Worm (Caenorhabditis elegans): ENCODE data around the gene snf-11.
A peak's percentile ranks its signal among the peaks of the same experiment; 100 is the strongest.

snf-11 gene

DNA sequence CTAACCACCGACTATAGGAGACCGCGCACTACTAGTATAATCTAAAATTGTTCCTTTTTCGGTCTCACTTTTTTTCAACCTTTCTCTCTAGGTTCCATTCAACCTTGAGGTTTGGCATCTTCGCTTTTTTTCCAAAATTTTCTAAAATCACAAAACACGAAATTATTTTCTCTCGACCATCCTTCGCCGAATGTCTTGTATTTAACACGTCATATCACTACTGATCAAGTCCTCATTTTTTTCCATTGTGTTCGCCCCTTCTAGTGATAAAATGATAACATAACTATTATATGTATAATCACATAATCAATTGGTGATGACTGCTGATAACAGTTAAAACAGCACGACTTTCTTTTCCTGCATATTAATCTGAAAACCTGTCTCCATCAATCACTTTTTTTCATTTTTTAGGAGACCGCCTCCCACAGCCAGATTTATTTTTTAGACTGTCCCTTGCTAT, 2.8 kb upstream of the snf-11 start, which contains the start of gene T03F7.7:
T03F7.7 (plus strand) TSS at position 410 of the 460 bp plus-strand sequence.
- no peak for TF ChIP-seq ceh-58 (GFP tag; IDR thresholded peaks at IDR 0.05)
- no peak for TF ChIP-seq Y67H2A.10 (GFP tag; conservative IDR thresholded peaks at IDR 0.05)
- no peak for TF ChIP-seq F37B4.10 (GFP tag; IDR thresholded peaks at IDR 0.05)
- TF ChIP-seq nfya-1 (tag; optimal IDR thresholded peaks at IDR 0.05; ENCODE audit: borderline replicate concordance, insufficient read depth): no peak
- no peak for TF ChIP-seq snpc-1.3 (tag; optimal IDR thresholded peaks at IDR 0.05; ENCODE audit: insufficient read depth)
- peak; percentile 92 for TF ChIP-seq nhr-80 (tag; optimal IDR thresholded peaks at IDR 0.05)

DNA sequence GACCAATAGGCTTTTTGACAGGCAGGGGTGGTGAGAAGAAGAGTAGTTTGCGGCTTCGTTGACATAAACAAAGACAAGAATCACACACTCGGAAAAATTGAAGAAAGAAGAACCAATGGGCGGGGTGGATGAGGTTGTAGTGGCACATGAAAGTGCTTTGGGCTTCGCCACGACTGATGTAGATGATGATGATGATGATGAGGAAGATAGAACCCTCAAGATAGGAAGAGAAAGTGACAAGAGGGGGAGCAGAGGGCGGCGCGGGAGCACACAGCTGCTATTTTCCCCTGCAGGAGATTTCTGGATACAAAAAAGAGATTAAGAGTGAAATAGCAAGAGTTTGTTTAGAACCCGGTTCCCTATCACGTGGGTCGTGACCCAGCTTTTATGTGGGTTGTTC, 669 bp upstream of the snf-11 start:
- TF ChIP-seq nhr-27 (tag; optimal IDR thresholded peaks at IDR 0.05) (no peak), K12H6.12 (tag; optimal IDR thresholded peaks at IDR 0.05) (peak; percentile 17), nfyb-1 (GFP tag; IDR thresholded peaks at IDR 0.05) (no peak), K11D2.4 (GFP tag; IDR thresholded peaks at IDR 0.05) (no peak), ekl-4 (GFP tag; IDR thresholded peaks at IDR 0.05) (no peak), Y95B8A.8 (GFP tag; IDR thresholded peaks at IDR 0.05) (no peak), somi-1 (GFP tag; optimal IDR thresholded peaks at IDR 0.05) (peak; percentile 15), hmg-1.2 (GFP tag; IDR thresholded peaks at IDR 0.05) (no peak)

DNA sequence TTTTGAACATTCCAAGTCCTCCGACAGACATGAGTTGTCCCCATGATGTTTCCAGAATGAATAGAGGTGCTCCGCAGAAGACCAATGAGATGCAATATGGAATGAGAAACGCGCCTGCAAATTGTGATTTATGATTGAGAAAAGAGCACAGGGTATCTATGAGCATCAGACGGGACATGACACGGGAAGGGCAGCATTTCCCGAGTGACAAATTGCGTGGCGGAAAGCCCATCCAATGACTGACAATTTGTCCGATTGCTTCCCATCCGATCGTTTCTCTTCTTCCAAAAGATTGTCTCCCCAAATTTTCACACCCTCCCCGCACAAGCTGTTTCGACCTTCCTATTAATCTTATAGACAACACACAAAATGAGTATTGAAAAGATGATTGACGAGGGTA, 465 bp downstream of the snf-11 start:
- TF ChIP-seq T07F8.4 (tag; optimal IDR thresholded peaks at IDR 0.05): no peak

DNA sequence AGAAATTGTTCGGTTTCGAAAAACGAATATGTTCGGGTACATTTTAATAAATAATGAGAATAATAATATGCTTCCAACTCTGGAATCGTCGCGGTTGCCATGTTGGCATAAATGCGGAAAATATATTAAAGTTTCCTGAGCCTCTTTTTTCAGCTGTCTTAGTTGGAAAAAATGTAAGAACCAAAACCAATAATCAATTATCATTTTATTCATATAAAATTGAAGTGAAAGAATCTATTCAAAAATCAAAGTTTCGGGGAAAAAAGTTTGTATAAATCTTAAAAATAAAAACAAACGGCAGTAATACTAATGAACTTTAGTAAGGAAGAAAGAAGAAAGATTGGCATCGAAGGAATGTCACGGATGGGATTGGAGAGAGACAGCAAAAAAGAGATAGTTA, 3.4 kb downstream of the snf-11 start, which contains the start of gene srh-45:
srh-45 (minus strand) TSS at position 101 of the 400 bp plus-strand sequence.
- TF ChIP-seq nhr-90 (tag; optimal IDR thresholded peaks at IDR 0.05) (no peak), madf-8 (GFP tag; conservative IDR thresholded peaks at IDR 0.05) (no peak), T07F8.4 (tag; optimal IDR thresholded peaks at IDR 0.05) (no peak), B0336.3 (GFP tag; IDR thresholded peaks at IDR 0.05) (no peak), dpl-1 (GFP tag; optimal IDR thresholded peaks at IDR 0.05) (no peak), F52B5.7 (tag; optimal IDR thresholded peaks at IDR 0.05) (no peak), madf-6 (GFP tag; IDR thresholded peaks at IDR 0.05) (no peak), egl-44 (GFP tag; IDR thresholded peaks at IDR 0.05) (no peak), nhr-27 (tag; optimal IDR thresholded peaks at IDR 0.05) (no peak), him-1 (tag; optimal IDR thresholded peaks at IDR 0.05) (no peak)

DNA sequence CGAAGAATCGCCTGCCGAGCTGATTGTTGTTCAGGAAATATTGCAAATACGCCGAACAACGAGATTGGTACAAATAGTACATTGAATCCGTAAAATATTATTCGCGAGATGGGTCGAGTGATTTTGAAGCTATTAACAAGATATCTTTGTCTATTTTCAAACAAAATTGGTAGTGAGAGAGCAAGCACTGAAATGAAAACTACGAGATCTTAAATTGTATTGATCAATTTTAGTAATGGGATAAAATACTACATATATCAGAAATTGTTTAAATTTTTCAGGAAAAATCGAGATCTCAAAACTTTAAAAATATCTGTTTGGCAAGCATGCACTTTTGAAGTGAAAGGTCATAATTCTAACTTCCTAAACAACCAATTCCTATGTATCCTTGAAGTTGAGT, 4.0 kb downstream of the snf-11 start:
- TF ChIP-seq C17E4.6 (GFP tag; IDR thresholded peaks at IDR 0.05): no peak
- no peak for TF ChIP-seq ceh-91 (GFP tag; IDR thresholded peaks at IDR 0.05)
- TF ChIP-seq lsl-1 (GFP tag; optimal IDR thresholded peaks at IDR 0.05): no peak
- TF ChIP-seq lir-1 (GFP tag; conservative IDR thresholded peaks at IDR 0.05): no peak
- TF ChIP-seq F49E8.2 (tag; optimal IDR thresholded peaks at IDR 0.05; ENCODE audit: insufficient read depth): no peak
- TF ChIP-seq nhr-90 (tag; optimal IDR thresholded peaks at IDR 0.05): no peak
- TF ChIP-seq snpc-4 (GFP tag; optimal IDR thresholded peaks at IDR 0.05): no peak
- TF ChIP-seq snpc-4 (tag; optimal IDR thresholded peaks at IDR 0.05): no peak
- TF ChIP-seq ccch-3 (GFP tag; optimal IDR thresholded peaks at IDR 0.05): no peak
- no peak for TF ChIP-seq attf-6 (GFP tag; IDR thresholded peaks at IDR 0.05)
- no peak for TF ChIP-seq ztf-25 (GFP tag; IDR thresholded peaks at IDR 0.05)
- TF ChIP-seq hmg-20 (GFP tag; IDR thresholded peaks at IDR 0.05): no peak
